Fruit fly (Drosophila melanogaster) whole organism, pupa: ENCODE measurements around the gene CG15263.
A peak's percentile ranks its signal among the peaks of the same experiment; 100 is the strongest.

Experiments
- CG10348 ChIP-seq: fragments of 200-800 bp; sonication (Bioruptor generic); IDR thresholded peaks from 2 replicates; pipeline ENCODE4 v1.3.6; 2022; ENCODE audit warnings: missing biosample characterization, missing genetic modification characterization
- CG12605 ChIP-seq: fragments of 200-800 bp; sonication (Bioruptor generic); IDR thresholded peaks from 2 replicates; pipeline ENCODE4 v1.3.6; 2022; ENCODE audit warnings: missing biosample characterization, missing genetic modification characterization
- CG14655 ChIP-seq: fragments of 200-800 bp; sonication (Bioruptor generic); optimal IDR thresholded peaks from 3 replicates; lab custom pipeline; 2017; ENCODE audit warnings: mild to moderate bottlenecking, missing biosample characterization, missing genetic modification reagents, missing genetic modification characterization
- CG17806 ChIP-seq: fragments of 200-800 bp; sonication (Bioruptor generic); optimal IDR thresholded peaks from 2 replicates; lab custom pipeline; 2018; ENCODE audit warnings: missing biosample characterization, mild to moderate bottlenecking, missing genetic modification characterization, moderate library complexity
- CG34367 ChIP-seq: fragments of 200-800 bp; sonication (Bioruptor generic); optimal IDR thresholded peaks from 2 replicates; lab custom pipeline; 2018; ENCODE audit warnings: missing biosample characterization, mild to moderate bottlenecking, missing genetic modification characterization
- CG4496 ChIP-seq: fragments of 200-800 bp; sonication (Bioruptor generic); IDR thresholded peaks from 3 replicates; pipeline ENCODE4 v1.3.6; 2022; ENCODE audit warnings: missing biosample characterization, missing genetic modification characterization
- CG9948 ChIP-seq: fragments of 200-800 bp; sonication (Bioruptor generic); optimal IDR thresholded peaks from 2 replicates; lab custom pipeline; 2018; ENCODE audit warnings: missing biosample characterization, mild to moderate bottlenecking, missing genetic modification characterization, moderate library complexity
- D1 ChIP-seq: fragments of 200-800 bp; sonication (Bioruptor generic); optimal IDR thresholded peaks from 2 replicates; lab custom pipeline; 2018; ENCODE audit warnings: missing biosample characterization, mild to moderate bottlenecking, missing genetic modification characterization, moderate library complexity
- EcR ChIP-seq: fragments of 200-800 bp; sonication (Bioruptor generic); optimal IDR thresholded peaks from 3 replicates; lab custom pipeline; 2019; ENCODE audit warnings: missing biosample characterization, missing genetic modification characterization, mild to moderate bottlenecking, moderate library complexity, missing genetic modification reagents
- Ets98B ChIP-seq: fragments of 200-800 bp; sonication (Bioruptor generic); IDR thresholded peaks from 2 replicates; pipeline ENCODE4 v1.3.6; 2022; ENCODE audit warnings: missing biosample characterization, missing genetic modification characterization
- Pif1B ChIP-seq: fragments of 200-800 bp; sonication (Bioruptor generic); optimal IDR thresholded peaks from 3 replicates; lab custom pipeline; 2016; ENCODE audit warnings: missing biosample characterization, missing genetic modification characterization
- Snoo ChIP-seq: fragments of 200-800 bp; sonication (Bioruptor generic); optimal IDR thresholded peaks from 3 replicates; lab custom pipeline; 2017; ENCODE audit warnings: missing biosample characterization, mild to moderate bottlenecking, missing genetic modification characterization, inconsistent platforms
- fd96Ca ChIP-seq: fragments of 200-800 bp; sonication (Bioruptor generic); IDR thresholded peaks from 3 replicates; pipeline ENCODE4 v1.3.6; 2022; ENCODE audit warnings: missing biosample characterization, missing genetic modification characterization
- gl ChIP-seq: fragments of 200-800 bp; sonication (Bioruptor generic); optimal IDR thresholded peaks from 2 replicates; lab custom pipeline; 2018; ENCODE audit warnings: missing biosample characterization, mild to moderate bottlenecking, missing genetic modification characterization

DNA sequence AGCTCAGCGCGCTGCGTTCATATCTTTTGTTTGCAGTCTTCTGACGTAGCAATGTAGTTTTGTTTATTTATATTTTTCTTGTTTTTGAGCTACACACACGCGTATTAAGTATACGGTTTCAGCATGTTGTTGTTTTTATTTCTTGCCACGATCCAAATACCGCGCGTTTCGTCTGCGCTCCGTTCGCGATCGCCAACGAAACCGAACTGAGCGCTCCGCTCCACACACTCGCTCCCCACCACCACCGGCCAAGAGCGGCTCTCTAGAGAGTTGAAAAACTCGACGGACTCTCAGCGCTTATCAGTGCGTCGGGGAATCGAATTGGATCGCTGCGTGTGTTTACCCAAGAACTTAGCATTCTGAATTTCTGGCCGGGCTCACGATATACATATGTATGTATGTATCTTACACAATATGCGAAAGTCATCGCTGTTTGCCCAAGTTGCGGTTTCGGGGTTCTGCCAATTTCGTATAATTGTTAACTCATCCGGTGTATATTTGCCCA is 20.3 kb upstream of the CG15263 start, which contains the start of gene yuri:
- peak; percentile 77; the same call in 2 of the 3 replicates for TF ChIP-seq CG4496 (GFP tag; lab: Robert Waterston, UW)
- peak; percentile 65 for TF ChIP-seq EcR (GFP tag; lab: Kevin White, UChicago)
- peak; percentile 19 for TF ChIP-seq D1
- peak; percentile 42 for TF ChIP-seq CG17806 (tag; lab: Kevin White, UChicago)
- no peak for TF ChIP-seq CG10348 (GFP tag; lab: Robert Waterston, UW)
- TF ChIP-seq gl (tag; lab: Kevin White, UChicago): peak; percentile 83
- peak; percentile 39 for TF ChIP-seq CG9948
- TF ChIP-seq CG34367 (tag; lab: Kevin White, UChicago): peak; percentile 60
- TF ChIP-seq Ets98B: peak; percentile 87
- peak; percentile 56; the same call in 2 of the 3 replicates for TF ChIP-seq fd96Ca (GFP tag; lab: Robert Waterston, UW)
- TF ChIP-seq CG14655 (GFP tag; lab: Kevin White, UChicago): no peak
- TF ChIP-seq Snoo (tag; lab: Kevin White, UChicago): peak; percentile 44
- TF ChIP-seq Pif1B (GFP tag; lab: Kevin White, UChicago): peak; percentile 71
- TF ChIP-seq CG12605: peak; percentile 84
